Worm (Caenorhabditis elegans) whole organism, mixed stage, embryonic: Measurements from ENCODE around the gene sru-42.
"Not testable (repeated sequence)": the region's sequence is repeated elsewhere in the genome, so short reads cannot be mapped to it uniquely, and the experiment has no call there.

Experiments
- ces-1 ChIP-seq: fragments of 150-350 bp; optimal IDR thresholded peaks from 2 replicates; lab custom pipeline; 2014; ENCODE audit warnings: missing biosample characterization, missing genetic modification reagents, missing genetic modification characterization
- unc-39 ChIP-seq: fragments of 150-350 bp; optimal IDR thresholded peaks from 2 replicates; lab custom pipeline; 2014; ENCODE audit warnings: missing biosample characterization, missing genetic modification characterization

ce11 chrV:15647536-15648085, 2.7 kb upstream of the sru-42 start, which contains the start of the genes C55A1.7 and C55A1.6:
- not testable (repeated sequence) for TF ChIP-seq ces-1 (GFP tag; lab: Kevin White, UChicago); unc-39 (tag; lab: Kevin White, UChicago)
